Fruit fly (Drosophila melanogaster): ENCODE measurements around the gene iav.

DNA sequence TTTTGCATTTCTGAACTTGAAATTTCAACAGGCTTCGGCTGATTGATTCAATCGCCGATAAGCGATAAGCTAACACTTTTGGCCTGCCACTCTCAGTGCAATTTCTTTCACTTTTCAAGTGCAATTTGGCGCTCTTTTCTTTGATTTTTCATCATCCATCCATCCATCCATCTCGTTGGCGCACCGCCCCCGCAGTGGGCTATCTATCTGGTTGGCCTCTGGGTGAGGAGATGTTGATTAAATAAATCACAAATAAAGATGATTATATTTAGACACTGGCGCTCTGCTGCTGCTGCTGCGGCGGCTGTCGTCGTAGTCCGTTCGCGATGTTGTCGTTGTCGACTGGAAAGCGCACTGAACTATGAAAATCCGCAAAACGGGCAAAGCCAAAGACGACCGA, 22.8 kb upstream of the iav start:
- TF ChIP-seq CG8478 (optimal IDR thresholded peaks at IDR 0.05) (no peak), CTCF (optimal IDR thresholded peaks at IDR 0.05) (no peak)
